Fruit fly (Drosophila melanogaster): ENCODE data around the gene nau.

nau gene

dm6 chr3R:23732990-23733512 lies 14.9 kb upstream of the nau start, which contains the start of the genes Hmgcr and Rpn9 (continued):
- no peak for TF ChIP-seq z (GFP tag; IDR thresholded peaks at IDR 0.05)
- TF ChIP-seq H2.0 (GFP tag; IDR thresholded peaks at IDR 0.05): no peak
- peak; percentile 55 for TF ChIP-seq BEAF-32 (GFP tag; optimal IDR thresholded peaks at IDR 0.05)
- peak; percentile 20 for TF ChIP-seq Bdp1 (GFP tag; optimal IDR thresholded peaks at IDR 0.05)
- peak; percentile 43 for TF ChIP-seq CG17829 (tag; optimal IDR thresholded peaks at IDR 0.05)
- TF ChIP-seq HLH4C (GFP tag; IDR thresholded peaks at IDR 0.05; ENCODE audit: partially characterized antibody): peak; percentile 8; the same call in 1 of the 3 replicates
- peak; percentile 26 for TF ChIP-seq grau (tag; optimal IDR thresholded peaks at IDR 0.05)
- TF ChIP-seq CG6654 (GFP tag; optimal IDR thresholded peaks at IDR 0.05): no peak
- TF ChIP-seq Lhr (GFP tag; optimal IDR thresholded peaks at IDR 0.05): peak; percentile 79
- no peak for TF ChIP-seq ro (GFP tag; IDR thresholded peaks at IDR 0.05)
- no peak for TF ChIP-seq trh (GFP tag; optimal IDR thresholded peaks at IDR 0.05)
- TF ChIP-seq pzg (GFP tag; optimal IDR thresholded peaks at IDR 0.05): peak; percentile 90
- no peak for TF ChIP-seq Bteb2 (GFP tag; optimal IDR thresholded peaks at IDR 0.05)
- TF ChIP-seq MBD-R2 (GFP tag; IDR thresholded peaks at IDR 0.05): peak; percentile 73
- TF ChIP-seq CG17912 (GFP tag; optimal IDR thresholded peaks at IDR 0.05): no peak
- TF ChIP-seq pfk (GFP tag; optimal IDR thresholded peaks at IDR 0.05): peak; percentile 8
- TF ChIP-seq Pdp1 (GFP tag; optimal IDR thresholded peaks at IDR 0.05): peak in 1 of 2 experiments; percentile 99
- no peak for TF ChIP-seq CG15696 (tag; optimal IDR thresholded peaks at IDR 0.05)
- TF ChIP-seq trem (tag; optimal IDR thresholded peaks at IDR 0.05): peak; percentile 73
- peak; percentile 31 for TF ChIP-seq Mad (GFP tag; optimal IDR thresholded peaks at IDR 0.05)
- TF ChIP-seq gro (GFP tag; optimal IDR thresholded peaks at IDR 0.05): peak; percentile 27
- peak; percentile 45 for TF ChIP-seq zen (tag; optimal IDR thresholded peaks at IDR 0.05)
- TF ChIP-seq CG13123 (GFP tag; optimal IDR thresholded peaks at IDR 0.05): no peak
- peak; percentile 61 for TF ChIP-seq CG2712 (tag; optimal IDR thresholded peaks at IDR 0.05)
- no peak for TF ChIP-seq CG18599 (GFP tag; optimal IDR thresholded peaks at IDR 0.05)
- no peak for TF ChIP-seq ham (GFP tag; IDR thresholded peaks at IDR 0.05)
- no peak for TF ChIP-seq sd (tag; optimal IDR thresholded peaks at IDR 0.05)
- TF ChIP-seq ATbp (GFP tag; optimal IDR thresholded peaks at IDR 0.05): no peak
- no peak for TF ChIP-seq usp (GFP tag; optimal IDR thresholded peaks at IDR 0.05)
- TF ChIP-seq hth (optimal IDR thresholded peaks at IDR 0.05): no peak
- TF ChIP-seq Mrtf (GFP tag; IDR thresholded peaks at IDR 0.05): no peak
- peak; percentile 55 for TF ChIP-seq Hmr (GFP tag; optimal IDR thresholded peaks at IDR 0.05)
- TF ChIP-seq Ssrp (tag; optimal IDR thresholded peaks at IDR 0.05): no peak
- TF ChIP-seq CG1529 (GFP tag; optimal IDR thresholded peaks at IDR 0.05): no peak
- peak; percentile 35 for TF ChIP-seq nerfin-1 (tag; optimal IDR thresholded peaks at IDR 0.05)
- no peak for TF ChIP-seq pb (GFP tag; optimal IDR thresholded peaks at IDR 0.05)
- peak; percentile 43 for TF ChIP-seq twi (tag; optimal IDR thresholded peaks at IDR 0.05)
- no peak for TF ChIP-seq gce (GFP tag; IDR thresholded peaks at IDR 0.05)
- no peak for TF ChIP-seq CG4707 (GFP tag; optimal IDR thresholded peaks at IDR 0.05)
- TF ChIP-seq fd64A (GFP tag; optimal IDR thresholded peaks at IDR 0.05): no peak
- no peak for TF ChIP-seq CG11398 (GFP tag; optimal IDR thresholded peaks at IDR 0.05)
- TF ChIP-seq CG17361 (GFP tag; IDR thresholded peaks at IDR 0.05): peak; percentile 41; the same call in 1 of the 3 replicates
- TF ChIP-seq CG8765 (GFP tag; IDR thresholded peaks at IDR 0.05): no peak
- TF ChIP-seq p53 (GFP tag; optimal IDR thresholded peaks at IDR 0.05): no peak
- TF ChIP-seq wor (GFP tag; IDR thresholded peaks at IDR 0.05): no peak
- 0 out of 3 replicates have a peak, but pooled peaks have one; percentile 5 for TF ChIP-seq zen2 (GFP tag; IDR thresholded peaks at IDR 0.05; ENCODE audit: partially characterized antibody)
- TF ChIP-seq lbe (GFP tag; optimal IDR thresholded peaks at IDR 0.05): no peak
- no peak for TF ChIP-seq dysf (GFP tag; IDR thresholded peaks at IDR 0.05)
- TF ChIP-seq CG2202 (tag; optimal IDR thresholded peaks at IDR 0.05): no peak
- TF ChIP-seq kay (GFP tag; optimal IDR thresholded peaks at IDR 0.05): peak; percentile 35
- TF ChIP-seq CG3847 (GFP tag; IDR thresholded peaks at IDR 0.05): 0 out of 2 replicates have a peak, but pooled peaks have one; percentile 9
